Fruit fly (Drosophila melanogaster): ENCODE data around the gene Rhau.

The Rhau gene

DNA sequence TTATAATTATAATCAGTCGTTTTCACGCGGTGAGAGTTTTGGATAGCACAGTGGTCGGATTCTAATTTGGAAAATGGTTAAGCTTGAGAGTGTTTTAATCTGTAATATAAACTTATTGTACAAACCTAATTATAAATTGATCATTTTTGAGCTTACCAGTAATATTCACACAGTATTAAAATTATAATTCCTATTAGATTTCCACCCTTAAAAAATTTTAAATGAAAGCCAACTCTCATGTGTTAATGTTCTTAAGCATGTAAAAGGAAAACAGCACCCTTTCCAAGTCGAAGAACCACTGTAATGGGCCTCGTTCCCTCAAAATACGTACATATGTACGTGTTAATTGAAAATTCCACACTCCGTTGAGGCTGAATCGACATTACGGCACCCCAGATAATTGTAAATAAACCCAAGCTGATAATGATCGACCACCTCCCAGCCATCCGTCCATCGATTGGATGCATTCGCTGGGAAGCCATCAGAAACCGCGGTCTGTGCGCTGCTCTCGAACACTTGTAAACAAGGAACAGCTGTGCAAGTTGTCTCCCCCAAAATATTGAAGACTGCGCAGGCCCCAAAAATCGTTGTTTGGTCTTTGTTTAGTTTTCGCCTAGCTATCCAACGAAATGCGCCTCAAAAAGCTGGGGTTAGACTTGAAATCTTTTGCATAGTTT, 2.2 kb upstream of the Rhau start (continued):
- TF ChIP-seq tup (GFP tag; optimal IDR thresholded peaks at IDR 0.05) (no peak), al (GFP tag; IDR thresholded peaks at IDR 0.05) (0 out of 2 replicates have a peak, but pooled peaks have one; percentile 23), kah (GFP tag; optimal IDR thresholded peaks at IDR 0.05) (peak; percentile 74), CG32767 (GFP tag; IDR thresholded peaks at IDR 0.05) (no peak), cas (GFP tag; IDR thresholded peaks at IDR 0.05) (no peak), CG13894 (tag; optimal IDR thresholded peaks at IDR 0.05) (no peak), gsb-n (tag; optimal IDR thresholded peaks at IDR 0.05) (peak; percentile 2), sens-2 (GFP tag; IDR thresholded peaks at IDR 0.05) (no peak), CG8944 (GFP tag; optimal IDR thresholded peaks at IDR 0.05) (no peak), lbe (GFP tag; optimal IDR thresholded peaks at IDR 0.05) (peak; percentile 42), CG11456 (GFP tag; IDR thresholded peaks at IDR 0.05) (no peak), danr (GFP tag; IDR thresholded peaks at IDR 0.05) (no peak), CG6175 (GFP tag; IDR thresholded peaks at IDR 0.05) (no peak), CG3281 (GFP tag; optimal IDR thresholded peaks at IDR 0.05) (peak; percentile 38), Vsx1 (GFP tag; optimal IDR thresholded peaks at IDR 0.05) (peak; percentile 45), slbo (GFP tag; IDR thresholded peaks at IDR 0.05) (peak; percentile 66), CG2678 (tag; optimal IDR thresholded peaks at IDR 0.05) (peak; percentile 76), CG18476 (GFP tag; optimal IDR thresholded peaks at IDR 0.05) (peak; percentile 10), CG17612 (GFP tag; IDR thresholded peaks at IDR 0.05) (no peak), NC2β (GFP tag; optimal IDR thresholded peaks at IDR 0.05) (no peak), Tbp (GFP tag; optimal IDR thresholded peaks at IDR 0.05) (no peak), CG18764 (GFP tag; optimal IDR thresholded peaks at IDR 0.05) (no peak), Sry-δ (GFP tag; optimal IDR thresholded peaks at IDR 0.05) (no peak), emc (GFP tag; optimal IDR thresholded peaks at IDR 0.05) (no peak), gsb (GFP tag; IDR thresholded peaks at IDR 0.05) (peak; percentile 39; the same call in 1 of the 2 replicates), CG11085 (GFP tag; IDR thresholded peaks at IDR 0.05) (no peak), Mrtf (GFP tag; IDR thresholded peaks at IDR 0.05) (no peak), ewg (GFP tag; optimal IDR thresholded peaks at IDR 0.05) (peak; percentile 65), tio (GFP tag; optimal IDR thresholded peaks at IDR 0.05) (peak; percentile 33), br (optimal IDR thresholded peaks at IDR 0.05) (no peak), knrl (GFP tag; IDR thresholded peaks at IDR 0.05; ENCODE audit: partially characterized antibody) (no peak), bowl (GFP tag; IDR thresholded peaks at IDR 0.05) (no peak), dmrt11E (tag; optimal IDR thresholded peaks at IDR 0.05) (peak; percentile 38), CG7372 (GFP tag; IDR thresholded peaks at IDR 0.05) (no peak), Nf-YA (GFP tag; IDR thresholded peaks at IDR 0.05) (no peak), CG12659 (GFP tag; optimal IDR thresholded peaks at IDR 0.05) (peak; percentile 21), Sox102F (GFP tag; optimal IDR thresholded peaks at IDR 0.05) (peak; percentile 61), salm (tag; optimal IDR thresholded peaks at IDR 0.05) (no peak), Gsc (GFP tag; IDR thresholded peaks at IDR 0.05) (no peak), CG17328 (GFP tag; IDR thresholded peaks at IDR 0.05) (no peak), CG30020 (tag; optimal IDR thresholded peaks at IDR 0.05) (peak; percentile 13), zen (tag; optimal IDR thresholded peaks at IDR 0.05) (no peak), CG13624 (GFP tag; optimal IDR thresholded peaks at IDR 0.05) (no peak), ab (GFP tag; optimal IDR thresholded peaks at IDR 0.05) (no peak), CG14860 (GFP tag; IDR thresholded peaks at IDR 0.05; ENCODE audit: partially characterized antibody) (no peak), Mes4 (GFP tag; optimal IDR thresholded peaks at IDR 0.05) (no peak), repo (GFP tag; optimal IDR thresholded peaks at IDR 0.05) (no peak), CG9817 (tag; optimal IDR thresholded peaks at IDR 0.05) (peak; percentile 41), nerfin-1 (tag; optimal IDR thresholded peaks at IDR 0.05) (peak; percentile 31), Ets65A (GFP tag) (peak; percentile 59), sqz (GFP tag; optimal IDR thresholded peaks at IDR 0.05) (no peak), bigmax (GFP tag; optimal IDR thresholded peaks at IDR 0.05) (no peak)

Measured in whole organism, embryonic.